Worm (Caenorhabditis elegans): Measurements from ENCODE around the gene F35C11.2.

- TF ChIP-seq klf-2 (GFP tag; conservative IDR thresholded peaks at IDR 0.05), result no peak
- no peak for TF ChIP-seq ztf-29 (GFP tag; IDR thresholded peaks at IDR 0.05)
- TF ChIP-seq flt-1 (GFP tag; IDR thresholded peaks at IDR 0.05), result no peak
- no peak for TF ChIP-seq ref-1 (GFP tag; conservative IDR thresholded peaks at IDR 0.05)
Observed at ce11 chrII:8225347-8225746, 23.3 kb downstream of the F35C11.2 start.
